Worm (Caenorhabditis elegans) whole organism, young adult: ENCODE data around the gene K09E9.1.

Experiments used
- B0261.1 ChIP-seq: sonication (generic microtip); optimal IDR thresholded peaks from 2 replicates; lab custom pipeline; 2016; ENCODE audit warnings: mild to moderate bottlenecking, missing genetic modification characterization, moderate library complexity, missing compliant biosample characterization
- D2030.7 ChIP-seq: fragments of 200-800 bp; sonication (Bioruptor generic); IDR thresholded peaks from 2 replicates; pipeline ENCODE4 v1.3.6; 2022; ENCODE audit warnings: missing genetic modification reagents, missing genetic modification characterization, missing compliant biosample characterization
- F10E7.11 ChIP-seq: sonication (generic microtip); optimal IDR thresholded peaks from 2 replicates; lab custom pipeline; 2017; ENCODE audit warnings: mild to moderate bottlenecking, missing genetic modification characterization, moderate library complexity, missing compliant biosample characterization
- F33H1.4 ChIP-seq: fragments of 200-800 bp; sonication (Bioruptor generic); IDR thresholded peaks from 2 replicates; pipeline ENCODE4 v1.3.6; 2022; ENCODE audit warnings: missing genetic modification reagents, missing genetic modification characterization, missing compliant biosample characterization
- F39B2.1 ChIP-seq: fragments of 200-800 bp; sonication (Bioruptor generic); IDR thresholded peaks from 2 replicates; pipeline ENCODE4 v1.3.6; 2022; ENCODE audit warnings: missing genetic modification reagents, missing genetic modification characterization, missing compliant biosample characterization
- F49E8.2 ChIP-seq: sonication (generic microtip); optimal IDR thresholded peaks from 3 replicates; lab custom pipeline; 2017; ENCODE audit warnings: missing genetic modification characterization, mild to moderate bottlenecking, missing compliant biosample characterization, antibody characterized with exemption, moderate library complexity; ENCODE audit not compliant: insufficient read depth
- F55B11.4 ChIP-seq: sonication (generic microtip); optimal IDR thresholded peaks from 2 replicates; lab custom pipeline; 2016; ENCODE audit warnings: missing compliant biosample characterization, missing genetic modification characterization, borderline replicate concordance; ENCODE audit not compliant: insufficient read depth
- F57A8.1 ChIP-seq: fragments of 200-800 bp; sonication (Bioruptor generic); optimal IDR thresholded peaks from 2 replicates; lab custom pipeline; 2018; ENCODE audit warnings: mild to moderate bottlenecking, missing genetic modification characterization, moderate library complexity, missing compliant biosample characterization
- F57C9.4 ChIP-seq: sonication (generic microtip); optimal IDR thresholded peaks from 2 replicates; lab custom pipeline; 2017; ENCODE audit warnings: mild to moderate bottlenecking, missing genetic modification characterization, missing compliant biosample characterization
- K11D2.4 ChIP-seq: fragments of 200-800 bp; sonication (Bioruptor generic); IDR thresholded peaks from 2 replicates; pipeline ENCODE4 v1.3.6; 2022; ENCODE audit warnings: missing genetic modification reagents, missing genetic modification characterization, missing compliant biosample characterization
- K12H6.12 ChIP-seq: fragments of 200-800 bp; sonication (Bioruptor generic); optimal IDR thresholded peaks from 2 replicates; lab custom pipeline; 2018; ENCODE audit warnings: mild to moderate bottlenecking, missing genetic modification characterization, missing compliant biosample characterization
- T26A5.8 ChIP-seq: sonication (generic microtip); optimal IDR thresholded peaks from 2 replicates; lab custom pipeline; 2016; ENCODE audit warnings: missing genetic modification characterization, missing compliant biosample characterization
- Y53F4B.3 ChIP-seq: fragments of 200-800 bp; sonication (Bioruptor generic); IDR thresholded peaks from 2 replicates; pipeline ENCODE4 v1.3.6; 2022; ENCODE audit warnings: missing genetic modification reagents, missing genetic modification characterization, missing compliant biosample characterization
- Y53G8AR.9 ChIP-seq: fragments of 200-800 bp; sonication (Bioruptor generic); conservative IDR thresholded peaks from 2 replicates; pipeline ENCODE4 v1.3.6; 2022; ENCODE audit warnings: missing genetic modification reagents, missing genetic modification characterization, missing compliant biosample characterization
- ZK185.1 ChIP-seq: sonication (generic microtip); optimal IDR thresholded peaks from 2 replicates; lab custom pipeline; 2016; ENCODE audit warnings: mild to moderate bottlenecking, missing genetic modification characterization, missing compliant biosample characterization; ENCODE audit not compliant: poor library complexity, severe bottlenecking
- atf-7 ChIP-seq: sonication (generic microtip); optimal IDR thresholded peaks from 2 replicates; lab custom pipeline; 2017; ENCODE audit warnings: mild to moderate bottlenecking, missing genetic modification characterization, missing compliant biosample characterization
- attf-5 ChIP-seq: fragments of 200-800 bp; sonication (Bioruptor generic); optimal IDR thresholded peaks from 2 replicates; lab custom pipeline; 2018; ENCODE audit warnings: mild to moderate bottlenecking, missing genetic modification characterization, missing compliant biosample characterization
- cebp-1 ChIP-seq, 2 experiments: fragments of 200-800 bp in 1 of 2; sonication (Bioruptor generic) in 1 of 2; sonication (generic microtip) in 1 of 2; IDR thresholded peaks in 1 of 2; optimal IDR thresholded peaks in 1 of 2; 2 replicates each; pipeline versions ENCODE4 v1.3.6 to Lab custom; 2017 to 2022; ENCODE audit warnings: missing compliant biosample characterization in 2 of 2, missing genetic modification characterization in 2 of 2, mild to moderate bottlenecking in 1 of 2, missing genetic modification reagents in 1 of 2, moderate library complexity in 1 of 2
- ceh-40 ChIP-seq: fragments of 200-800 bp; sonication (Bioruptor generic); IDR thresholded peaks from 2 replicates; pipeline ENCODE4 v1.3.6; 2022; ENCODE audit warnings: missing genetic modification characterization, missing compliant biosample characterization
- ceh-91 ChIP-seq: fragments of 200-800 bp; sonication (Bioruptor generic); IDR thresholded peaks from 2 replicates; pipeline ENCODE4 v1.3.6; 2022; ENCODE audit warnings: missing genetic modification reagents, missing genetic modification characterization, missing compliant biosample characterization
- die-1 ChIP-seq: sonication (generic microtip); optimal IDR thresholded peaks from 2 replicates; lab custom pipeline; 2016; ENCODE audit warnings: missing genotype, mild to moderate bottlenecking, missing genetic modification characterization, missing compliant biosample characterization
- egrh-3 ChIP-seq: fragments of 200-800 bp; sonication (Bioruptor generic); IDR thresholded peaks from 2 replicates; pipeline ENCODE4 v1.3.6; 2022; ENCODE audit warnings: missing genetic modification reagents, missing genetic modification characterization, missing compliant biosample characterization
- ekl-4 ChIP-seq: fragments of 200-800 bp; sonication (Bioruptor generic); IDR thresholded peaks from 2 replicates; pipeline ENCODE4 v1.3.6; 2022; ENCODE audit warnings: missing genetic modification reagents, missing genetic modification characterization, missing compliant biosample characterization
- hlh-26 ChIP-seq: fragments of 200-800 bp; sonication (Bioruptor generic); conservative IDR thresholded peaks from 2 replicates; pipeline ENCODE4 v1.3.6; 2022; ENCODE audit warnings: missing genetic modification reagents, missing genetic modification characterization, missing compliant biosample characterization
- hmg-1.2 ChIP-seq: fragments of 200-800 bp; sonication (Bioruptor generic); IDR thresholded peaks from 2 replicates; pipeline ENCODE4 v1.3.6; 2022; ENCODE audit warnings: missing genetic modification reagents, missing genetic modification characterization, missing compliant biosample characterization
- let-607 ChIP-seq, 2 experiments: fragments of 200-800 bp in 1 of 2; sonication (Bioruptor generic) in 1 of 2; sonication (generic microtip) in 1 of 2; optimal IDR thresholded peaks; 2 replicates each; lab custom pipeline; 2016 to 2018; ENCODE audit warnings: mild to moderate bottlenecking in 2 of 2, missing compliant biosample characterization in 2 of 2, missing genetic modification characterization in 2 of 2, moderate library complexity in 2 of 2, missing genotype in 1 of 2
- lsl-1 ChIP-seq: fragments of 200-800 bp; sonication (Bioruptor generic); optimal IDR thresholded peaks from 2 replicates; lab custom pipeline; 2018; ENCODE audit warnings: mild to moderate bottlenecking, missing genetic modification characterization, moderate library complexity, missing compliant biosample characterization
- madf-8 ChIP-seq: fragments of 200-800 bp; sonication (Bioruptor generic); conservative IDR thresholded peaks from 2 replicates; pipeline ENCODE4 v1.3.6; 2022; ENCODE audit warnings: missing genetic modification reagents, missing genetic modification characterization, missing compliant biosample characterization
- mes-4 ChIP-seq: sonication (generic microtip); optimal IDR thresholded peaks from 2 replicates; lab custom pipeline; 2016; ENCODE audit warnings: missing genotype, missing genetic modification characterization, missing compliant biosample characterization
- nfya-1 ChIP-seq: sonication (generic microtip); optimal IDR thresholded peaks from 2 replicates; lab custom pipeline; 2017; ENCODE audit warnings: antibody characterized with exemption, missing compliant biosample characterization, missing genetic modification characterization, borderline replicate concordance; ENCODE audit not compliant: insufficient read depth
- nfya-2 ChIP-seq: fragments of 200-800 bp; sonication (Bioruptor generic); IDR thresholded peaks from 2 replicates; pipeline ENCODE4 v1.3.6; 2022; ENCODE audit warnings: missing genetic modification reagents, missing genetic modification characterization, missing compliant biosample characterization
- nfyb-1 ChIP-seq: fragments of 200-800 bp; sonication (Bioruptor generic); IDR thresholded peaks from 2 replicates; pipeline ENCODE4 v1.3.6; 2022; ENCODE audit warnings: missing genetic modification reagents, missing genetic modification characterization, missing compliant biosample characterization
- pbrm-1 ChIP-seq: fragments of 200-800 bp; sonication (Bioruptor generic); IDR thresholded peaks from 2 replicates; pipeline ENCODE4 v1.3.6; 2022; ENCODE audit warnings: missing genetic modification reagents, missing genetic modification characterization, missing compliant biosample characterization
- rec-8 ChIP-seq, 2 experiments: sonication (generic microtip); optimal IDR thresholded peaks; 2 replicates each; lab custom pipeline; 2016; ENCODE audit warnings: mild to moderate bottlenecking in 2 of 2, missing genetic modification characterization in 2 of 2, missing genetic modification reagents in 2 of 2, missing genotype in 2 of 2, missing biosample characterization in 1 of 2, missing compliant biosample characterization in 1 of 2, moderate library complexity in 1 of 2
- rpc-1 ChIP-seq, 2 experiments: fragments of 150-350 bp in 1 of 2; sonication (generic microtip) in 1 of 2; optimal IDR thresholded peaks; 2 replicates each; lab custom pipeline; 2014 to 2018; ENCODE audit warnings: missing biosample characterization in 1 of 2, missing genetic modification characterization in 1 of 2, missing genetic modification reagents in 1 of 2, missing genotype in 1 of 2
- snpc-3.4 ChIP-seq: sonication (generic microtip); optimal IDR thresholded peaks from 2 replicates; lab custom pipeline; 2017; ENCODE audit warnings: missing genetic modification characterization, mild to moderate bottlenecking, missing compliant biosample characterization, antibody characterized with exemption, moderate library complexity, missing genotype, missing genetic modification reagents
- snpc-4 ChIP-seq, 5 experiments: fragments of 150-350 bp in 1 of 5; sonication (generic microtip) in 4 of 5; optimal IDR thresholded peaks; 2 replicates each; lab custom pipeline; 2014 to 2018; ENCODE audit warnings: missing genetic modification characterization in 5 of 5, missing biosample characterization in 3 of 5, antibody characterized with exemption in 2 of 5, mild to moderate bottlenecking in 2 of 5, missing compliant biosample characterization in 2 of 5, missing genotype in 2 of 5, moderate library complexity in 2 of 5, missing genetic modification reagents in 1 of 5
- sptf-2 ChIP-seq: fragments of 200-800 bp; sonication (Bioruptor generic); optimal IDR thresholded peaks from 2 replicates; lab custom pipeline; 2018; ENCODE audit warnings: mild to moderate bottlenecking, missing genetic modification characterization, missing compliant biosample characterization
- tlf-1 ChIP-seq: fragments of 200-800 bp; sonication (Bioruptor generic); optimal IDR thresholded peaks from 2 replicates; lab custom pipeline; 2018; ENCODE audit warnings: mild to moderate bottlenecking, missing genetic modification characterization, missing compliant biosample characterization
- zfh-2 ChIP-seq: fragments of 200-800 bp; sonication (Bioruptor generic); conservative IDR thresholded peaks from 2 replicates; pipeline ENCODE4 v1.3.6; 2022; ENCODE audit warnings: missing genetic modification reagents, missing genetic modification characterization, missing compliant biosample characterization

K09E9.1 gene

DNA sequence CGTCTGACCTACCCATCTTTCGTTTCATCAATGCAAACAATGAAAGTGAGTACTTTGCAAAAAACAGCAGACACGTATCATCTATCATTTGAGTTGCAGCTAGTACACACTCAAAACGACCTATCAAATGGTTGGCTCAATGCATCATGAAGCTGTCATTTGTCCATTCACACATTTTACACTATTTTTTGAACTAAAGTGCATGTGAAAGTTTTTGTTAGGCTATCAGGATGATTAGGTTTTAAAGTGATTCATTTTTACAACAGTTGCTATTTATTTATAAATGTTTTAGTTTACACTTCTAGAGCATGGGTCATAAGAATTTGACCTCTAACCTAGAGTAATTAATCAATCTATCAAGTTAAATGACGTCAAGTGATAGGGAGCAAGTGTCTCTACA is 20.4 kb upstream of the K09E9.1 start:
- TF ChIP-seq let-607 (tag; optimal IDR thresholded peaks at IDR 0.05; lab: Kevin White, UChicago) (peak in 1 of 2 experiments; percentile 50), D2030.7 (GFP tag; lab: Robert Waterston, UW) (no peak)

DNA sequence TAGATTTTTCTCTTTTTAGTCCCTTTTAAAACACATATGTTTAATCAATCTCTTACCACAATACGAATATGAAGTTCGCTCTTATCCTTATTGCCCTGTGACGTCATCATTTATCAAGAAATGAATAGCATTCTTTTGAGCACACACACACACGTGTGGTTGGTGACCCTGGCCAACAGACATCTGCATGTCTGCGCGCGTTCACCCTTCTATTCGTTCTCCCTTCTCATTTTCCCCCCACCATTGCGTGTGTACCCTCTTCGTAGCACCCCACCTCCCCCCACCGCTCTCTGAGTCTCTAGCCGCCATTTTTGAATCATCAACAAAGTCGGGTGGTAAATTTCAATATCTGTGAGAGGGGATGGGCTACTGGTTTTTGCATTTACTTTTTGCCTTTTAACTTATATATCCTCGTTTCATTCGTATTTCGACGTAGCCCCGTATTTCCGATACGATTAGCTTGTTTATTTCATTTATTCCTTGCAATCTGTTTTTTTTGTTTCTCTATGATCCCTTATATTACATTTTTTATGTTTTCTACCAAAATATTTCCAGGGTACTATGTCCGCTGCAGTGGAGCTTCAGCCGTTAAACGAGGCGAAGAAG is 19.7 kb upstream of the K09E9.1 start, which contains the start of gene ent-2:
Gene ent-2 (plus strand): TSS at position 556 of the 606 bp plus-strand sequence.
- TF ChIP-seq K11D2.4 (GFP tag; lab: Robert Waterston, UW) (0 out of 2 replicates have a peak, but pooled peaks have one; percentile 31), K12H6.12 (tag; lab: Kevin White, UChicago) (peak; percentile 24), T26A5.8 (tag; lab: Kevin White, UChicago) (no peak), atf-7 (tag; lab: Kevin White, UChicago) (peak; percentile 28), zfh-2 (GFP tag; lab: Robert Waterston, UW) (peak; percentile 45; the same call in 1 of the 2 replicates), tlf-1 (GFP tag; lab: Kevin White, UChicago) (no peak), egrh-3 (GFP tag; lab: Robert Waterston, UW) (0 out of 2 replicates have a peak, but pooled peaks have one; percentile 20), let-607 (tag; optimal IDR thresholded peaks at IDR 0.05; lab: Kevin White, UChicago) (no peak)

- TF ChIP-seq F57A8.1 (GFP tag; lab: Kevin White, UChicago) (no peak), sptf-2 (GFP tag; lab: Kevin White, UChicago) (no peak), pbrm-1 (GFP tag; lab: Robert Waterston, UW) (no peak), F10E7.11 (tag; lab: Kevin White, UChicago) (no peak), madf-8 (GFP tag; lab: Robert Waterston, UW) (no peak), hmg-1.2 (GFP tag; lab: Robert Waterston, UW) (0 out of 2 replicates have a peak, but pooled peaks have one; percentile 8), lsl-1 (GFP tag; lab: Kevin White, UChicago) (no peak), Y53F4B.3 (GFP tag; lab: Robert Waterston, UW) (no peak), snpc-4 (GFP tag; optimal IDR thresholded peaks at IDR 0.05; lab: Kevin White, UChicago) (no peak), snpc-4 (tag; optimal IDR thresholded peaks at IDR 0.05; lab: Kevin White, UChicago) (no peak), ceh-91 (GFP tag; lab: Robert Waterston, UW) (no peak), F49E8.2 (no peak), ZK185.1 (tag; lab: Kevin White, UChicago) (no peak), rpc-1 (optimal IDR thresholded peaks at IDR 0.05; lab: Kevin White, UChicago) (no peak), rpc-1 (tag; optimal IDR thresholded peaks at IDR 0.05; lab: Kevin White, UChicago) (no peak), hlh-26 (GFP tag; lab: Robert Waterston, UW) (no peak), cebp-1 (GFP tag; IDR thresholded peaks at IDR 0.05; lab: Robert Waterston, UW) (no peak), cebp-1 (tag; optimal IDR thresholded peaks at IDR 0.05; lab: Kevin White, UChicago) (peak; percentile 15), nfya-2 (GFP tag; lab: Robert Waterston, UW) (no peak), ekl-4 (GFP tag; lab: Robert Waterston, UW) (0 out of 2 replicates have a peak, but pooled peaks have one; percentile 44), F55B11.4 (tag; lab: Kevin White, UChicago) (no peak), F57C9.4 (no peak), snpc-3.4 (tag; lab: Kevin White, UChicago) (no peak), Y53G8AR.9 (0 out of 2 replicates have a peak, but pooled peaks have one; percentile 25), egrh-3 (GFP tag; lab: Robert Waterston, UW) (no peak), rec-8 (tag; optimal IDR thresholded peaks at IDR 0.05; lab: Kevin White, UChicago) (no peak), F39B2.1 (GFP tag; lab: Robert Waterston, UW) (0 out of 2 replicates have a peak, but pooled peaks have one; percentile 23), mes-4 (tag; lab: Kevin White, UChicago) (no peak), nfyb-1 (GFP tag; lab: Robert Waterston, UW) (peak; percentile 56; the same call in 1 of the 2 replicates), nfya-1 (tag; lab: Kevin White, UChicago) (no peak), ceh-40 (no peak), F33H1.4 (GFP tag; lab: Robert Waterston, UW) (no peak), die-1 (no peak), attf-5 (no peak), B0261.1 (tag; lab: Kevin White, UChicago) (no peak)
Measured at ce11 chrX:15604236-15604635, 16.1 kb upstream of the K09E9.1 start.
